Fruit fly (Drosophila melanogaster) whole organism, adult: ENCODE results near the gene CG43707.

Source experiments
- CG11617 ChIP-seq: fragments of 200-800 bp; sonication (Bioruptor generic); optimal IDR thresholded peaks from 2 replicates; lab custom pipeline; 2017; ENCODE audit warnings: mild to moderate bottlenecking, missing biosample characterization, missing genetic modification reagents, missing genetic modification characterization
- CG7045 ChIP-seq: fragments of 200-800 bp; sonication (Bioruptor generic); optimal IDR thresholded peaks from 2 replicates; lab custom pipeline; 2017; ENCODE audit warnings: missing biosample characterization, mild to moderate bottlenecking, missing genetic modification characterization
- Crg-1 ChIP-seq: fragments of 200-800 bp; sonication (Bioruptor generic); optimal IDR thresholded peaks from 2 replicates; lab custom pipeline; 2016; ENCODE audit warnings: missing biosample characterization, missing genetic modification characterization
- cic ChIP-seq: fragments of 200-800 bp; sonication (Bioruptor generic); optimal IDR thresholded peaks from 2 replicates; lab custom pipeline; 2017; ENCODE audit warnings: missing biosample characterization, mild to moderate bottlenecking, missing genetic modification characterization, moderate library complexity
- cnc ChIP-seq, 2 experiments: fragments of >200 bp; optimal IDR thresholded peaks; 2 replicates each; lab custom pipeline; 2017
- kay ChIP-seq: fragments of 200-800 bp; sonication (Bioruptor generic); peaks from one replicate; lab custom pipeline; 2016; ENCODE audit warnings: missing biosample characterization, missing genetic modification characterization, borderline replicate concordance

DNA sequence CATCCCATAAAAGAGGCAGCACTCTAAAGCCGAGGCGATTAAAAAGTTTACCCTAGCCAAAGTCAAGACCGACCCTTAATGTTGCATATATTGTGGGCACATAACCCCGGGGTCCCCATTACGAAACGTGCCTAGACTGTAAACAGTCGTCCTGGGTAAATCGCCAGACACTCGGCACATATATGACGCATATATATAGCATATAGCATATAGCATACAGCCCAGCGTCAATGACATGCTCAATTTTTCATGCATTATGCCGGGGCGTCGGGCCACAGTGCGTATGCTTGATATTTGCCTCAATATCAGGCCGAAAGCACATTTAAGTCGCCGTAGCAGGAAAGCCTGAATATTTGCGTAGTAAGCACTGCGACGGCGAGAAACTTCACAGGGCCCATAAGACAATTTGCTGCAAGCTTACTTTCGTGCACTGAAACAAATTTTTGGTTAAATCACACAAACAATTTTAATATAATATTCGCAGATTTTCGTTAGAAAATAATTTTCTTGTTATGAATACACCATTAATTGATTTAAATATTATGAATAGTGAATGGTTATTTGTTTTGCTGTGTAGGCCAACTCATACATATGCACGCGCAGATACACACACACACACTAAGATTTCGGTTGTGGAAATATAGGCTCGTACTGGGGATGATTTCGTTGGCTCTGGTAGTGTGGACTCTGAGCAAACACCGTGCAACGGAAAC lies 2.1 kb upstream of the CG43707 start:
- TF ChIP-seq CG11617 (no peak), Crg-1 (GFP tag; lab: Kevin White, UChicago) (no peak), cnc (optimal IDR thresholded peaks at IDR 0.05; lab: Kevin White, UChicago) (no peak), CG7045 (GFP tag; lab: Kevin White, UChicago) (no peak), cic (GFP tag; lab: Kevin White, UChicago) (no peak), kay (GFP tag; lab: Kevin White, UChicago) (no peak)
